Fruit fly (Drosophila melanogaster) Kc167 (cell line): Measurements from ENCODE around the gene dmrt93B.

Experiments
- Myc ChIP-seq: fragments of >200 bp; optimal IDR thresholded peaks from 2 replicates; lab custom pipeline; 2017; ENCODE audit warnings: missing external identifiers
- Sin3A ChIP-seq: fragments of >200 bp; optimal IDR thresholded peaks from 2 replicates; lab custom pipeline; 2018; ENCODE audit warnings: missing external identifiers
- h ChIP-seq: fragments of >200 bp; optimal IDR thresholded peaks from 3 replicates; lab custom pipeline; 2018; ENCODE audit warnings: missing external identifiers
- insv ChIP-seq: fragments of >200 bp; optimal IDR thresholded peaks from 3 replicates; lab custom pipeline; 2018; ENCODE audit warnings: missing external identifiers
- psq ChIP-seq: fragments of >200 bp; optimal IDR thresholded peaks from 2 replicates; lab custom pipeline; 2017; ENCODE audit warnings: missing external identifiers
- ttk ChIP-seq: sonication (Bioruptor generic); optimal IDR thresholded peaks from 2 replicates; lab custom pipeline; 2017; ENCODE audit warnings: missing external identifiers

Gene dmrt93B

DNA sequence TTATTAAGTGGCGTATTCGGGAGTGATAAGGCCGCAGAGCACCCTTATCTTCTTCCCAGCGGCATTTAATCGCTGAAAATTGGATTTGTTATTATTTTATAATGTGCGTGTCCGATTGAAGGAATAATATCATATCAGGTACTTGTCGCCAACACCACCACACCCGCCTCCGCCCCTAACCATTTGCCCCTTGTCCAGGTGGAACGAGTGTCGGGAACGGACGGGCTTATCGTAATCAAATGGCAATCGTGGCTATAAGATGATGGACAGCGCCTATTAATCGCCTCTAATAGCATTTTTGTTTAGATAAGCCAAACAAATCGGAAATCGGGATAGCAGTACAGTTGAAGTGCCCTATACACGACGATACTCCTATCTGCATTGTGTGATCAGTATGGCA is 4.4 kb downstream of the dmrt93B start:
- TF ChIP-seq Myc (lab: Kevin White, UChicago) (no peak), Sin3A (lab: Kevin White, UChicago) (no peak), h (lab: Kevin White, UChicago) (no peak), psq (lab: Kevin White, UChicago) (no peak), insv (no peak), ttk (lab: Kevin White, UChicago) (no peak)

DNA sequence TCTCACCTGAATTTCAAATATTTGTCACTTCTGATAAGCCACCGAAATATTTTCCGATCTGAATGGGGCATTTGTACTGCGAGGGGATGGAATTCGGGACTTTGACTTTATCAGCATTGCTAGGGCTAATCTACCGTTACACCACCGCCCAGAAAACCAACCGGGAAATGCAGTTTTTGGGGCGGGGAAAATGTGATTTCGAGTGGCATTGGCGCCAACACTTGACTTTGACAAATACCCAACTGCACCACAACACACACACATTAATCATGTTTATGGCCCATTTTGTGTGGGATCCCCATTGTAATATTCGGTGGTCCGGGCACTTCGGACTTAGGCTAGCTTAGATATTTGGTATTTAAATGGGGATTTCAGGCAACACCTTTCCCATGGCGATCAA is 5.2 kb downstream of the dmrt93B start:
- TF ChIP-seq ttk (lab: Kevin White, UChicago) (no peak), Sin3A (lab: Kevin White, UChicago) (no peak), Myc (lab: Kevin White, UChicago) (no peak), insv (no peak), psq (lab: Kevin White, UChicago) (no peak), h (lab: Kevin White, UChicago) (no peak)

DNA sequence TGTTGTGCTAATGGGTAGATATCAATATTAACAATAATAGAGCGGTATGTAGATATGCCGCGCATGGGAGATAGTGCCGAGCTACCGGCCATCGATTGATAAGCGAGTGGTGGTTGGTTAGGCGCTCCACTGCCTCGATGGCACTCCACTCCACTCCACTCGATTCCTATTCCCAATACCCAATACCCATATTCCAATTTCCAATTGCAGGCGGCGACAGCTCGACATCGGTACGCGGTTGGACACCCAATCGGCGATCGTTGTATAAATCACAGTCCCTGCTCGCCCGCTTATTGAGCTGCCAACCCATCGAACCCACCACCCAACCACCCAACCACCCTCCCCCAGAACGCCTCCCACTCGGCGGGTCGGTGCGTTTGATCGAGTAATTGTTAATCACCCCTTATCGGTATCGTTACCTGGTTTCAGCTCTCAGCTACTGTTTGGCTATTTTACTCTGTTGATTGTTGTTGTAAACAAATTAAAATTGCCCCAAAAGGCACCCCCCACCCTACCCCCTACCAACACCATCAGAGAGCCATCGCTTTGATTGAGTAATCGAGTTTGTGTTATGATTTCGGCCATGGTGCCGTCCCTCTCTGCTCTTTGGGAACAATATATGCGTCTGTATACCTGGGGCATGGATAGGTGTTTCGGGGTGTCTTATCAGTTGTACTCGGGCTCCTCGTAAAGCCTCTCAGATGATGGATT is 7.2 kb downstream of the dmrt93B start, which contains the start of gene HHEX:
HHEX (minus strand) TSS at position 51 of the 711 bp plus-strand sequence.
- no peak for TF ChIP-seq insv
- no peak for TF ChIP-seq h (lab: Kevin White, UChicago)
- TF ChIP-seq Sin3A (lab: Kevin White, UChicago), result no peak
- TF ChIP-seq ttk (lab: Kevin White, UChicago), result no peak
- TF ChIP-seq psq (lab: Kevin White, UChicago), result no peak
- TF ChIP-seq Myc (lab: Kevin White, UChicago), result no peak

DNA sequence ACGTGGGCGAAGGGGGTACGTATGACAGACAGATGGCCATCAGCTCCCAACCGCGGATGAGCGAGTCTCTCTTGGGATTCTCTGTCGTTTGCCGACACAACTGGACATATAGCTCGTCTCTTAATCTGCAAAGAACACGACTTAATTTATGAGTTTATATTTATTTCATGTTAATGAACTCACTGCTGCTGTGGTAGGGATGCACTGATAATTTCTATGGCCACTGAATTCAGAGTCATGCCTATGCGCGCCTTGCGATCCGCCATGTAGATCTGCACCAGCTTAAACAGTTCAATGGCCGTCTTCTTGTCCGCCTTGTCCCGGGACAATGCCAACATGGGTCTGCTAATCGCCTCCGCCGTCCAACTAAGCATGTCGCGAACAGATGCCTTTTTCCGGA is 11.2 kb downstream of the dmrt93B start:
- TF ChIP-seq psq (lab: Kevin White, UChicago) (no peak), ttk (lab: Kevin White, UChicago) (no peak), Myc (lab: Kevin White, UChicago) (no peak), insv (no peak), Sin3A (lab: Kevin White, UChicago) (no peak), h (lab: Kevin White, UChicago) (no peak)

DNA sequence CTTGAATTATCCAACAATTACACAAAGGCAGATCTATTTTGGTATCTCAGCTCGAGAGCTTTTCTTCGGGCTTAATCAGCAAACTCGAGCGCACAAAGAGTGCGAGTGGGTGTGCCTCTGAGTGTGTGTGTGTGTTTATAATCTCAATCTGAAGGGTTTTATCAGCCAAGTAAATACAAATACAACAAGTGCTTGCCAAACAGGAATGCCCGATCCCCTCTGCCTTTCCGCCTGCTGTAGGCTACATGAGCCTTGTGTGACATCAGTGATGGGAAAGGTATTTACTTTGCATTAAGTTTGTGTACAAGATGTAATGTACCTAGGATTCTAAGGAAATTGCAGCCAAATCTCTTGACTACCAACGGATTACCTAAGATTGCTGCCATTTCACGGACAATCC is 15.6 kb downstream of the dmrt93B start:
- TF ChIP-seq insv (no peak), Sin3A (lab: Kevin White, UChicago) (no peak), h (lab: Kevin White, UChicago) (no peak), ttk (lab: Kevin White, UChicago) (no peak), psq (lab: Kevin White, UChicago) (no peak), Myc (lab: Kevin White, UChicago) (no peak)

DNA sequence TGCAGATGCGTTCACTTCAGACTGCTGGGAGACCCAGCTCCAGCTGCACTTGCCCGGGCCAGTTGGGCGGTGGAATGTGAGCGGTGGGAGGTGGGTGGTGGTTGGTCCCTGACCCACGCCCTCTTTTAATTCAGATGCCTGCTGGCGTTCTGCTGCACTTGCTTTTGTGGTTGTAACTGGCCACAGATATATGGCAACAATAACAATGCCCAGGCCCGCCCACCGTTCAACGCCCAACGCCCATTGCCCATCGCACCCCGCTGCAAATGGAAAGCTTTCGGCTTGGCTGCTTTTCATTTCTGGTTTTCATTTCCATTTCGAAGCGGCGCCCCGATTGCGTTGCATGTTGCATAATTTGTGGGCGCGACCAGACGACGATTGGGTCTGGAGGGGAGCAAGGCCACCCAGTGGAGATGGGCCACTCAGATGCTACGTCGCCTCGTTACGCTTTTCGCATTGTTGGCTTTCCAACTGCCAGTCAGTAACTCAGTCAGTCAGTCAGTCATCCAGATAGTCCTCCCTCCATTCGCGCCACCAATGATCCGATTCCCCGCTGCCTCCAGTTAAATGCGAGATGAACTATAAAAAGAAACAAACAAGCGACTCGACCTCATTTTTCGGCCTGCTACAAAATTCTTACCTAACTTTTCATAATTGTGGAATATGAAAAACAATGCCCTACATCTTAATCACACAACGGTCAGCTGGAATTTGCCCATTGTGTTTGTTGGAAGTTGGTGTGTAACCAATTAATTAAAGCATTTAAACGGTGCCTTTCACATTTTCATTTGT is 16.6 kb downstream of the dmrt93B start:
- TF ChIP-seq h (lab: Kevin White, UChicago), result no peak
- TF ChIP-seq ttk (lab: Kevin White, UChicago), result no peak
- TF ChIP-seq insv, result no peak
- TF ChIP-seq psq (lab: Kevin White, UChicago), result no peak
- TF ChIP-seq Myc (lab: Kevin White, UChicago), result no peak
- TF ChIP-seq Sin3A (lab: Kevin White, UChicago), result no peak

DNA sequence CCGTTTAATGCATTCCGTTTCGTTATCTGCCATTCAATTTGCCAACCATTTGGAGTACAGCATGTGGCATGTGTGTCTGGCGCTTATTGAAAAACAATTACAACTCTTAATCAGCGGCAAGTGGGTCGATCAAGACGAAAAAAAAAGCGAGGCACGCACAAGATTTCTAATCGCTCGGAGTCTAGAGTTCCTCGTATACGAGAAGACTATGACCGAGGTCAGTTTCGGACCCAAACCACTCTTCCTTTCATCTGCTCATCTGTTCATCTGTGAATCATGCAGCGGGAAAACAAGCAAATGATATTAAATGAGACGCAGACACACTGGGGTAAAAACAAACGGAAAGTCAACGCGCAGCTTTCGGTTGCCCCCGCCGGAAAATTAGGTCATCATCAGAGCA is 17.7 kb downstream of the dmrt93B start:
- TF ChIP-seq Myc (lab: Kevin White, UChicago), result no peak
- TF ChIP-seq psq (lab: Kevin White, UChicago), result no peak
- TF ChIP-seq Sin3A (lab: Kevin White, UChicago), result no peak
- TF ChIP-seq ttk (lab: Kevin White, UChicago), result no peak
- TF ChIP-seq h (lab: Kevin White, UChicago), result no peak
- no peak for TF ChIP-seq insv

DNA sequence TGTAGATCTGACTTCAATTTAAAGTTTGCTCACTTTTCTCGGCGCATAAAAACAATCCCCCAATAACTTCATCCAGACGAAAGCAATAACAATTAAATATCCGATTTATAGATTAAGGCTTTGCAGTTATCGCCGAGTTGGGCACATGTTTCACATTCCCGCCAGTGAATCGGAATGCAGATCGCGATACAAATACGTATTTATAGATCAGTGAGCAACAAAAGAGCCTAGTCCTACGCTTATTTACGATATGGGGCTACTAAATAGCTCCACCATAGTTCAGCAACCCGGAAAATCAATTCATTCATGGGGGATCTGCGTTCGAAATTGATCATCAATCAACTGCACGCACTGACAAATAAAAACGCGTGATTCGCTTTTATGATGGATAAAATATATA is 18.2 kb downstream of the dmrt93B start:
- TF ChIP-seq psq (lab: Kevin White, UChicago) (no peak), Myc (lab: Kevin White, UChicago) (no peak), insv (no peak), h (lab: Kevin White, UChicago) (no peak), Sin3A (lab: Kevin White, UChicago) (no peak), ttk (lab: Kevin White, UChicago) (no peak)

DNA sequence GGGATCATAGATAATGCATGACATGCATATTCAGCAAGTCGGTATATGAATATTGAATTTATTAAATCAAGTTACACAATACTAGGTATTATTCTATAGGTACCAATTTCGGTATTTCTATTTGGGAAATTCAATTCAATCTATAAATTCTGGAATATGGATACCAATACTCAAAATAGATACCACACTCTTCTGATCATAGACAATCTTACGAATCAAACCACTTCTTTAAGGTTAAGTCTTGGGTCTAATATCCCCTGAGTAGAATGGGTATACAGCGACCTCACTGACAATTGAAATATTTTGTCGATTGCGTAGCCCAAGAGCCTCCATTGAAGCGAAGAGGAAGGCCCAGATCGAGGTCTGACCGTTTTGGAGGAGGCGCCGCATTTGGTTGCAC is 19.0 kb downstream of the dmrt93B start:
- TF ChIP-seq psq (lab: Kevin White, UChicago) (no peak), ttk (lab: Kevin White, UChicago) (no peak), Sin3A (lab: Kevin White, UChicago) (no peak), Myc (lab: Kevin White, UChicago) (no peak), insv (no peak), h (lab: Kevin White, UChicago) (no peak)

DNA sequence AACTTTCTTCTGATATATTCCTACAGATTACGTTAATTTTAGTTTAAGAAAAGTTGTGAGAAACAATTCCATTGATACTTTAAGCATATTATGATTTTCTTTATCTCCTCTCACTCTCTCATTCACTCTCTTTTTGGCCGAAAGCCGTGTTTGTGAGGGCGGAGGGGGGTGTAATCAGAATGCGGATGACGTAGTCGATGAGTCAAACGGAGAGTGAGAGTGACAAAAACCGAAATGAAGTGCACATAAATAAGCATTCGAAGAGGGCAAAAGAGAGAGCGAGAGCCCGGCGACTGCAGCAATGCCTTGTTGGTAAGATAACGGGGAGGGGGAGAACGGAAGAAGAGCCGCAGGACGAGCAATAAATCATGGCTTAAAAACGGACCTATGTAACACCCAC is 20.5 kb downstream of the dmrt93B start:
- TF ChIP-seq Sin3A (lab: Kevin White, UChicago), result no peak
- TF ChIP-seq Myc (lab: Kevin White, UChicago), result no peak
- TF ChIP-seq insv, result no peak
- TF ChIP-seq h (lab: Kevin White, UChicago), result no peak
- no peak for TF ChIP-seq ttk (lab: Kevin White, UChicago)
- no peak for TF ChIP-seq psq (lab: Kevin White, UChicago)

DNA sequence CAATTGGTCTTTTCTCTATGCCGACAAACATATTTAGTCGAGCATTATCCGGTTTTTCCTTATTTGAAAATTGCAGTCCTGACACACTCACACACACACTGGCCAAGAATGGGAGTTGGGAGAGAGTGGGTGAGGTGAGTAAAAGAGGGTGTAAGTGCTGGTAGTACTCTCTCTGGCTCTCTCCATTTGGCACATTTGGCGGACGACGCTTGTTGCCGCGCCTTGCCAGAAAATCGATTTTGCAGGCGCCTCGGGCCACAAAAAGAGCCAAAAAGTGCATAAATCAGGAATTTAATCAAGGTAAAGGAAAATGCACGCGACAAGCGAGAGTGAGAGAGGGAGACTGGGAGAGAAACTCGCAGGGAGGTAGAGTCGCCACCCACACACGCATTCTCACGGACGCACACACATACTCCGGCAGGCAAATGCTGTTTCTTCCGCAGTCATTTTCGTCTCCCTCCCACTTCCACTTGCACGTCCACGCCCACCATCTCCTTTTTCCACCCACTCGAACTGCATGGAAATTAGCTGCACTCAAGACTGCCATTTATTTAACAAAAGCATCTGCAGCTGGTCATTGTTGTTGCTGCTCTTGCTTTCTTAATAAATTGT is 22.8 kb downstream of the dmrt93B start:
- TF ChIP-seq Myc (lab: Kevin White, UChicago) (no peak), ttk (lab: Kevin White, UChicago) (no peak), Sin3A (lab: Kevin White, UChicago) (no peak), psq (lab: Kevin White, UChicago) (no peak), insv (no peak)
